Worm (Caenorhabditis elegans): ENCODE data around the gene magi-1.

Gene magi-1

DNA sequence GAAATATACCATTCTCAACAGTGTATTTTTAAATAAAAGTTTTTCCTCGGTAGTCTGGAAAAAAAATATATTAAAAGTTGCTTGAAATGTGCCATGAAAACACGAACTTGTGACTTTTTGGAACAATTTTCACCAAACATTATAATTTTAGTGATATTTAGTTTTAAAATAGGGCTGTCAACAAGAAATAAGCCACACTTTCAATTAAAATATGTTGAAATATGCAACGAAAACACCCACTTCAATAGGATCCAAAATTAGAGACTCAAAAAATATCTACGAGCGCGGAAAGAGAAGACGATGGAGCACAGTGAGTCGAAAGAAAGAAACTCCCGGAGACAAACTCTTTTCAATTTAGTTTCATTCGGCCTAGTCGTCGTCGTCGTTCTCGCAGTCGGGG, 21.3 kb upstream of the magi-1 start, which contains the start of gene ZK792.12:
ZK792.12 (plus strand) TSS at position 301 of the 400 bp plus-strand sequence.
- TF ChIP-seq bed-3 (GFP tag; optimal IDR thresholded peaks at IDR 0.05) (no peak), blmp-1 (tag; optimal IDR thresholded peaks at IDR 0.05) (no peak), nhr-2 (tag; optimal IDR thresholded peaks at IDR 0.05) (no peak), ces-1 (GFP tag; optimal IDR thresholded peaks at IDR 0.05) (no peak), sem-2 (GFP tag; optimal IDR thresholded peaks at IDR 0.05) (no peak), mls-2 (tag; optimal IDR thresholded peaks at IDR 0.05) (no peak)

ce11 chrIV:11694143-11694542, 20.7 kb upstream of the magi-1 start, which contains the start of gene ZK792.7:
ZK792.7 (plus strand) TSS chrIV:11694443.
- peak; percentile 55 for TF ChIP-seq pha-4 (tag; optimal IDR thresholded peaks at IDR 0.05)
- no peak for TF ChIP-seq blmp-1 (tag; optimal IDR thresholded peaks at IDR 0.05)
- no peak for TF ChIP-seq ham-2 (GFP tag; optimal IDR thresholded peaks at IDR 0.05)
- peak; percentile 44 for TF ChIP-seq ces-1 (GFP tag; optimal IDR thresholded peaks at IDR 0.05)
- TF ChIP-seq zip-8 (tag; optimal IDR thresholded peaks at IDR 0.05), result no peak
- no peak for TF ChIP-seq sptf-1 (tag; optimal IDR thresholded peaks at IDR 0.05)

DNA sequence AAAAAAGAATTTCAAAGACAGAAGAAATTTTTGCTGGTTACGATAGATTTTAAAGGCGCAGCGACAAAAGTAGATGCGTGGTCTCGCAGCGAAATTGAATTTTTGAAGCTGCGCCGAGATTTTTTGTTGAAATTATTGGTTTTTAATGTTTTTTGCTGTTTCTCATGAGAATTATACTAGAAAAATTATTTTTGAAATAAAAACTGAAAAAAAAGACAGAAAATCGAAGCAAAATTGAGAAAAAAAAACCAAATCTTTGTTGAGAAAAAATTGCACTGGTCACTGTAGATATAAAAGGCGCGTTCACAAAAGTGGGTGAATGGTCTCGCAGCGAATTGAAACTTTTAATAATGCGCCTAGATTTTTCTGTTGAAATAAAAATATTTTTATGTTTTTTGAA, 19.2 kb upstream of the magi-1 start:
- TF ChIP-seq ceh-43 (GFP tag; optimal IDR thresholded peaks at IDR 0.05), result no peak
- no peak for TF ChIP-seq nhr-76 (tag; optimal IDR thresholded peaks at IDR 0.05)
- no peak for TF ChIP-seq bed-3 (GFP tag; optimal IDR thresholded peaks at IDR 0.05)

ce11 chrIV:11697514-11697913, 17.3 kb upstream of the magi-1 start:
- TF ChIP-seq bed-3 (GFP tag; optimal IDR thresholded peaks at IDR 0.05), result no peak
- no peak for TF ChIP-seq ztf-11 (tag; optimal IDR thresholded peaks at IDR 0.05)
- TF ChIP-seq elt-3 (tag; optimal IDR thresholded peaks at IDR 0.05), result no peak
- peak; percentile 18 for TF ChIP-seq blmp-1 (tag; optimal IDR thresholded peaks at IDR 0.05)

- no peak for TF ChIP-seq unc-62 (GFP tag; optimal IDR thresholded peaks at IDR 0.05)
- TF ChIP-seq lsy-2 (tag; optimal IDR thresholded peaks at IDR 0.05), result no peak
- no peak for TF ChIP-seq elt-1 (tag; optimal IDR thresholded peaks at IDR 0.05; ENCODE audit: borderline replicate concordance, insufficient read depth)
- peak; percentile 83 for TF ChIP-seq blmp-1 (tag; optimal IDR thresholded peaks at IDR 0.05)
Observed at ce11 chrIV:11700100-11700499, 14.7 kb upstream of the magi-1 start.

DNA sequence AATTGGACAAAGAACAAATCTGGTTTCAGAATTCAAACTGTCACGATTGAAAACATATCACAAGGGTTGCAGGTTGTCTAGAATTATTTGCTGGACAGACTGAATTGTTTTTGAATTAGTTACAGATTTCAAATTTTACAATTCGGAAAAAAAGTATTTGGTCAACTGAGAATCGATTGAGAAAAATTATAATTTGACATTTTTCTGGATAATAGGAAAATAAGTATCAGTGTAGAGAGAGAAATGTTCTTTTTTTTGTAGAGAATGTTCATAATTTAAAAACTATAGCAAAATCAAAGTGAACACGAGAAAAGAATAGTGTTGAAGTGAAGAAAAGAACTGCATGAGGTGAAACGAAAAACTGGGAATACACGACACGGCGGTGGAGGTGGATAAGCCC, 14.1 kb upstream of the magi-1 start, which contains the start of gene dpy-20:
dpy-20 (minus strand) TSS at position 101 of the 400 bp plus-strand sequence.
- no peak for TF ChIP-seq sptf-1 (tag; optimal IDR thresholded peaks at IDR 0.05)
- no peak for TF ChIP-seq ceh-43 (GFP tag; optimal IDR thresholded peaks at IDR 0.05)
- TF ChIP-seq mls-2 (tag; optimal IDR thresholded peaks at IDR 0.05), result no peak

- TF ChIP-seq mab-5 (tag; optimal IDR thresholded peaks at IDR 0.05), result no peak
- TF ChIP-seq mls-2 (tag; optimal IDR thresholded peaks at IDR 0.05), result no peak
- no peak for TF ChIP-seq sptf-1 (tag; optimal IDR thresholded peaks at IDR 0.05)
- TF ChIP-seq hlh-1 (tag; optimal IDR thresholded peaks at IDR 0.05), result no peak
- no peak for TF ChIP-seq M03D4.4 (tag; optimal IDR thresholded peaks at IDR 0.05)
- TF ChIP-seq ceh-83 (GFP tag; optimal IDR thresholded peaks at IDR 0.05), result no peak
- no peak for TF ChIP-seq elt-3 (tag; optimal IDR thresholded peaks at IDR 0.05)
- no peak for TF ChIP-seq snpc-4 (tag; optimal IDR thresholded peaks at IDR 0.05)
- no peak for TF ChIP-seq elt-1 (tag; optimal IDR thresholded peaks at IDR 0.05; ENCODE audit: borderline replicate concordance, insufficient read depth)
- TF ChIP-seq ceh-43 (GFP tag; optimal IDR thresholded peaks at IDR 0.05), result no peak
- no peak for TF ChIP-seq nhr-28 (tag; optimal IDR thresholded peaks at IDR 0.05)
- no peak for TF ChIP-seq ham-2 (GFP tag; optimal IDR thresholded peaks at IDR 0.05)
- no peak for TF ChIP-seq tbx-8 (GFP tag; optimal IDR thresholded peaks at IDR 0.05)
- TF ChIP-seq drap-1 (GFP tag; optimal IDR thresholded peaks at IDR 0.05), result no peak
- no peak for TF ChIP-seq nhr-2 (tag; optimal IDR thresholded peaks at IDR 0.05)
- TF ChIP-seq lsy-2 (tag; optimal IDR thresholded peaks at IDR 0.05), result no peak
- TF ChIP-seq sem-2 (GFP tag; optimal IDR thresholded peaks at IDR 0.05), result no peak
Observed at ce11 chrIV:11701878-11702277, 13.0 kb upstream of the magi-1 start.

Measured in whole organism, mixed stage, embryonic.